Fruit fly (Drosophila melanogaster) S2 (cell line): ENCODE results near the gene dib.
A peak's percentile ranks its signal among the peaks of the same experiment; 100 is the strongest.

Experiments
- CG8478 ChIP-seq: fragments of >200 bp; optimal IDR thresholded peaks from 2 replicates; lab custom pipeline; 2018
- CTCF ChIP-seq, 2 experiments: fragments of >200 bp; optimal IDR thresholded peaks; 2 replicates each; lab custom pipeline; 2018

Gene dib

DNA sequence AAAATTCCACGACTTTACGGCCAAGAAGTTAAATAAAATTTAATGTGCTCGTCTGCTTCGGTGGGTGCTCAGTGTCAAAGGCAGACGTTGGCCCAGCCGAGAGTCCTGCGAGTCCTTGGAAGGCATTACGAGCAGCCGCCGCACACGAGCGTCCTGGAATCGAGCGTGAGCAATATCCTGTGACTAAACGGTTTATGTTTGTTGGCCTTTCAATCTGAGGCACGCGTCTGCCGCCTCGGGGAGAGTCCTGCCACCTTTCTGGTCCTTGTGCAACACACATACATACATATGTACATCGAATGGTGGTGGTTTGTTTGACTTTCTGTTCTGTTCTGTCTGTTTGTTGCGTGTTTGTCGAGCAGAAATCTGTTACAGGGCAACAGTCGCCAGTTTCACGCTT lies 21.4 kb downstream of the dib start:
- TF ChIP-seq CG8478 (lab: Kevin White, UChicago) = no peak
- TF ChIP-seq CTCF (optimal IDR thresholded peaks at IDR 0.05; lab: Kevin White, UChicago) = no peak

DNA sequence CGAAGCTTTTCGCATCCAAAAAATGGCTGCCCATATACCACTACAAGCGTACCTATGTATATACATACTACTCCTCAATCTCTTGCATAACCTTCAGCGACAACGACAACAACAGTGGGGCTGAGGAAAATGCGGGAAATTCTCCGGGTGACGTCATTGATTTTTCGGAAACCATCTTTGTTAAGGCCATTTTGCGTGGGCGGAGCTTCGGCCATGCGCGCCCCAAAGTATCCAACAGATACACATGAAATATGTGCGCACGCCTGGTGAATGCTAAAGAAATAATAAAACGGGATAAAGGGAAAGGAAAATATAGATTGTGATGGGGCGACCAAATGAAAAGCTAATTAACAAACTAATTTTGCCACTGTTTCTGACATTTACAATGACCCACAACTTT lies 23.8 kb downstream of the dib start:
- TF ChIP-seq CTCF (optimal IDR thresholded peaks at IDR 0.05; lab: Kevin White, UChicago) = no peak
- TF ChIP-seq CG8478 (lab: Kevin White, UChicago) = no peak

DNA sequence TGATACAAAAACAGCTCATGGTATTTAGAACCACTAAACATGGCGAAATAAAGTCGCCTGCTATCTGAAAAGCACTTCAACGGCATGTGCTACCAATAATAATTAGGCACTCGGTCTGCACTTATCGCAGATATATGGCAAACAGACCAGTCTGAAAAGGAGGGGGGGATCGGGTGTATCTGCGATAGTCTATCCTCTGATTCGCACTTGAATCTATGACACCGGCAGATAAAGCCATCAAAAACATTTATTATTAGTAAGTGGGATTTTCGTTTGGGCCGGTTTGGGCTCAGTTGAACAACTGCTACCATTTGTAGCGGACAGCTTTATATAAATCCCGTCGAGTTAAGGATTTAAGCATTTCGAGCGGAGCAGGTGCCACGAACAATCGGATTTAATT lies 25.2 kb downstream of the dib start, which contains the start of gene CG14989:
Gene CG14989 (plus strand): TSS at position 301 of the 400 bp plus-strand sequence.
- TF ChIP-seq CG8478 (lab: Kevin White, UChicago) = no peak
- TF ChIP-seq CTCF (optimal IDR thresholded peaks at IDR 0.05; lab: Kevin White, UChicago) = no peak

DNA sequence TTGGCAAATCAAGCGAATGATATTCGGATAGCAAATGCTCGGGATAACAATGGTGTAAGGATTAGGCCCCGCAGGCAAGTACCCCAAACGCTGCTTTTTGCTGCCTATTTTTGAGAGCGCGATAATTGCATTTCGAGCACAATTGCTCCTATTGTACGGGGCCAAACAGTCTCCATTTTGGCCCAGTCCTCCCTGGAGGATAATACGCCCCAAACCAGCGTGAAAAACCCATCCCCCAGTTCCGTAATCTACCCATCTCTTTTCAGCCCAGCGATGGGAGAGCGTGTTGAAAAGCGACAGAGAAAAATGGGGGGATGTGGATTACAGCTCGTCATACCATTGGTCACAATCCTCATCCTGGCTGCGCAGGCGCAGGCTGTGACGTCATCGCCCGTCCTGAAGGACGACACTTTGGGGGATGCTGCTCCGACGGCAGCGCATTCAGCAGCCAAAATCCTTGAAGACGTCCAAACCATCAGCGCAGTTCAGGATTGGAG lies 26.6 kb downstream of the dib start, which contains the start of gene Gad1:
Gene Gad1 (minus strand): TSS at position 51 of the 497 bp plus-strand sequence.
- no peak for TF ChIP-seq CTCF (optimal IDR thresholded peaks at IDR 0.05; lab: Kevin White, UChicago)
- no peak for TF ChIP-seq CG8478 (lab: Kevin White, UChicago)

DNA sequence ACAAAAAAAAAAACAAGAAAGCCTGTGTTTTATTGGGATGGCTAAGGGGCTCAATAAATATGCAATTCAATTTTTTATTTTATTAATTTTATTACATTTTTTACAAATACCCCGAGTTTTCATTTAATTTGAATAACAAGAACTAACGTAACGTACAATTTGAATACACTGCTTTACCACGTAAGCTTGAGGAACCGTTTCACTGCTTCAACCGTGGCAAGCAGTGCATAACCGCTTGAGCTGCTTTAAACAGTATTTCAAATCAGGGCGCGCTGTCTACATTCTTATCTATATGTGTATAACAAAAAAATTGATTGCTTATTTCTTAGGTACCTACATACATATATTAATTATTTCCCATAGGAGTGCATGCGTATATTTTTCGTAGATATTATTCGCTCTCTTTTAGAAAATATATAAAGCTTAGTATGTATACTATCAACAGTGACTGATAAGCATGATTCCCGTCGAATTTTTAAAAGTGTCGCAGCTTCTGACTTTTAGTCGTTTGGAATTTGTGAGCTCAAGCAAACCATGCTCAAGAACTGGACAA lies 30.7 kb downstream of the dib start, which contains the start of gene CG14990:
Gene CG14990 (plus strand): TSS at position 503 of the 553 bp plus-strand sequence.
- TF ChIP-seq CTCF (optimal IDR thresholded peaks at IDR 0.05; lab: Kevin White, UChicago) = peak in 1 of 2 experiments; percentile 44
- no peak for TF ChIP-seq CG8478 (lab: Kevin White, UChicago)

DNA sequence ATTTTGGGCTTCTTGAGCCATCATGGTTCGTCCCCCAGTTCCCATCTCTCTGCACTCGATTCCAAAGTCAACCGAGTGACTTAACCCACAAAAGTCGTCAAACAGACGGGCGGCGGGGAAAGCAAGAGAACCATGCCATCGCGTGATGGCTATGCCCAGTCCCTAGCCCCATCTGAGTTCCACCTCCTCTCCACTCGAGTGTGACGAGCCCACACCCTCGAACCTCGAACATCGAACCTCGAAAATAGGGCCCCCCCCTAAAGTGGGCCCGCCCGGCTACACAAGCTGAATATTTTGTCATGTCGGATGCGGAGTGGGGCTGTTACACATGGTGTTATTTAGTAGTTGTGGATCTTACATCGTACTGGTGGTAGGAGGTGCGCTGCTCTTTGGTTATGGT lies 34.5 kb downstream of the dib start:
- TF ChIP-seq CTCF (optimal IDR thresholded peaks at IDR 0.05; lab: Kevin White, UChicago) (no peak), CG8478 (lab: Kevin White, UChicago) (no peak)

DNA sequence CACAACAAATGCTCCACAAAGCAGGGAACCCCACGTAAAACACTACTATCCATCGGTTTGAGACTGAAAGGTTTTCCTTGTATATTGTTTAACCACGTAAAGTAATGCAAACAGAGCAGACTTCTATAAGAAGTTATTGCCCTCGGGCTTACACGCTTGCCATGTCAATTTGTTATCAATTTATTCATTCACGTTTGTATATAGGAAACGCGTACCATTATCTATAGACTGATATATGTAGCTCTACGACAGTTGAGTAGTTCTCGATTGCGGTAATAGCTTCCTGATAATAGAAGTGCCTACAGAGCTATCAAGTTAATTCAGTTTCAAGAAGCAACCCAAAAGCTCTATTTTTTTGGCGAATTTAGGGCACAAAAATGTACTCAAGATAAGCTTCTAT lies 37.1 kb downstream of the dib start:
- TF ChIP-seq CTCF (optimal IDR thresholded peaks at IDR 0.05; lab: Kevin White, UChicago) = no peak
- no peak for TF ChIP-seq CG8478 (lab: Kevin White, UChicago)

DNA sequence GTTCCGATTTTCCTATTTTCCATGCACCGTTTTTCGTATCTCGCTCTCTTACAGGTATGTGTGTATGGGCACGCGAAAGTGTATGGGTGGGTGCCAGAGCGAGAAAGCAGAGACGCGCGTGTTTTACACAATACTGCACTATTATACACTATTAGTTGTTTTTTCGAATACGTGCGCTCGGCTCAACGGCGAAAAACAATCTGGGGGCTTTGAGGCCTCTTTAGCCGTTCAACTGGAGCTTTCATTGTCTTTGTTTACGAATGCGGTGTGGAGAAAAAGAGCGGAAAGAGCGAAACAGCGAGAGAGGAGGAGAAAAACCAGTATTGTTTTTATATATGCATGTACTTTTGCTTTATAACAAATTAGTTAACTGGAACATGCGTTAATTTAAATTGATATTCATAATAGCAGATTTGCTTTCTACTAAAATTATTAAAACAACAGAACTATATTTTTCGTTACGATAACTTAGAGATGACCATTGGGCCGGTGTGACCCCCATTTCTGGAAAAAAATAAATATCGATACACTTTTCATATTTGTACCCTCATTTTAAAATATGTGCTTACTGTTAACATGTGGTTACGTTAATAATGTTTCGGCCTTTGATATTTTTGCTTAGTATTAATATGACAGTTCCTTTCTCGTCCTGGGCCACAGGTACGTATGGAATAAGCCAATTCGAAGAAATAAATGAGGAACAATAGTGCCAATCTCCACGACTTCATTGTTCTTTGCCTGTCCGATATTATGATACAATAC lies 40.6 kb downstream of the dib start, which contains the start of gene CG14995:
Gene CG14995 (minus strand): TSS at position 761 of the 762 bp plus-strand sequence.
- TF ChIP-seq CTCF (optimal IDR thresholded peaks at IDR 0.05; lab: Kevin White, UChicago) (no peak), CG8478 (lab: Kevin White, UChicago) (no peak)

DNA sequence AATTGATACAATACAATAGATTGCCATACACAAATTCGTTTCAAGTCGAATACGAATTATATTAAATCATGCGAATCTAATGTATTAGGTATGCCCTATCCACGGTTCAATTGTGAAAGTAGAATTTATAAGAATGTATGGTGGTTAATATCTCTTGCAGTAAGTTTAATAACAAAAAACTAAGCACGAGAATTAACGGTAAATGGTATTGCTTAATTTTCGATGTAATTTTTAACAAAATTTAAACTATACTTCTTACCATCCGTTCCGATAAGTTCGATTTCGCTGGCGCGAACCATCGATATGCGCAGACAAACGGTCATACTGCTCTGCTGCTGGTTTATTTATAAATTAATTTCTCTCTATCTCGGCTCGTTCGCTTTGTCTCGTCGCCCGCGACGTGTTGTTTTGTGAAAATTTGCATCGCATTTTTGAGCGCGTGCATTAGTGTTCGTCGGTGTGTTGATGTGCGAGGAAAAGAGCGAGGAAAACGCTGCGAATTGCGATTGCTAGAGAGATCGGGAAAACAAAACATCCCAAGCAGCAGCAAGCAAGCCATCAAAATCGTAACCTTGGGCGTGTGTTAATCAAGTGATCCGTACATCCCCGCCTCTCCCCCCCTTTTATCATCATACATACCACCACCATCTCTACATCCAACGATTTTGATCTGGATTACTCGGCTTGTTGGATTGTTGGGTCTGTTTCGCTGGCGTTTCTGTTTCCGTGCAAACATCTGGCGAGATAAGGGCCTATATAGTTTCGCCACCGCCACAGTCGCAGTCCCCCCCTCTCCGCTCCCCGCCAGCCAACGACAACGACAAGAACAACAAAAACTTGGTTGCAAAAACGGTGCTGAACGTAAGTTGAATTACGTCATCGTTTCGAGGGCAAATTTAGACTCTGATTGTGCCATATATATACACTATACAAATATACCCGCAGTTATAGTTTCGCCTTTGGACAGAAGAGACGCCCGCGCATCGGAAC lies 41.5 kb downstream of the dib start, which contains the start of gene Fit1:
Gene Fit1 (plus strand): TSS at position 307 of the 990 bp plus-strand sequence.
- TF ChIP-seq CTCF (optimal IDR thresholded peaks at IDR 0.05; lab: Kevin White, UChicago) = no peak
- TF ChIP-seq CG8478 (lab: Kevin White, UChicago) = no peak

DNA sequence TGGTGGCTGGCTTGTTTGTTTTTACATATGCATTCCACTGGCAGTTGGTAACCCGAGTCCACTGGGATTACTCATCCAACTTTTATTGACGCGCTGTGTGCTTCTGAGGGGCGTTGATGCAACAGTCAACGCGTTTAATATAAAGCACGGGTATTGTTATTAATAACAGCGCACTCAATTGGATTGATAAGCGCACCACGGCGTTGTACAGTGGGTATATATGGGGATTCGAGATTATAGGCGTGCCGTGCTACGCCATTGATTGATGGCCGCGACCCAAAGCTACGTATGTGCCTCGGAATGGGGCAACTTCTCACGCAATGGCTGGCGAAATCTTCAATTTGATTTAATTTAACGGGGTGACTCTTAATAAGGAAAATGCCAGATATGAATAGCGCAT lies 45.0 kb downstream of the dib start:
- TF ChIP-seq CG8478 (lab: Kevin White, UChicago) (no peak), CTCF (optimal IDR thresholded peaks at IDR 0.05; lab: Kevin White, UChicago) (no peak)

DNA sequence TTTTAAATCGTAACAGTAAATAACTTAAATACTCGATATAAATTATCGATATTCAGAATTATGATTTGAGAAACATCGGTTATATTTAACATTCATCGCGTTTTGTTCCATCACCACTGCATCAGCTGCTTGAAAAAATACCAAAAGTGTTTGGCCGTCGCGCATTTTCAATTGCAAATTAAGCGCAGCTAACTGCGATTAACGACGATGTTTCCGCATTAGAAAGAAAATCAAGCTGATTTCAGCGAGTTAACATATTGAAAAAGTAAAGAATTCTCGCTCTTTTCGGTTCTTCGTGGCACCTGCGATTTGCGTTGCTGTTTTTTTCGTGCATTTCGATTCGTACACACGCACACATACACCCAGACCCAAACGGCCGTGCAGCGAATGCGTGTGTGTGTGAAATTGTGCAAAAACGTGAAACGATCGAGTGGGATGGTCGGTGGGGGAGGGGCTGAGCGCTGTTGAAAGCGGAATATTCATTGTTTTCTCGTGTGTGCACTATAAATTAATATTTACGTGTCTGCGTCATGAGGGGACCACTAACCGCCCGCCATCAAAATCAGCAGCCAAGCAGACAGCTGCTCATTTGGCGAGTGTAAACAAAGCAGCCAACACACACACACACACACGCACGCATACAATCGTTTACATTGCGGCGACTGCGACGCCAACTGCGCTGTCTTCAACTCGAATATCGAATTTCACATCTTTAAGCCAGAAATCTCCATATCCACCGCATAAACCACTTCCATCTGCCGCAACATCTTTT lies 46.2 kb downstream of the dib start, which contains the start of gene Ack:
Gene Ack (plus strand): TSS at position 115 of the 772 bp plus-strand sequence.
- TF ChIP-seq CG8478 (lab: Kevin White, UChicago) = no peak
- no peak for TF ChIP-seq CTCF (optimal IDR thresholded peaks at IDR 0.05; lab: Kevin White, UChicago)

DNA sequence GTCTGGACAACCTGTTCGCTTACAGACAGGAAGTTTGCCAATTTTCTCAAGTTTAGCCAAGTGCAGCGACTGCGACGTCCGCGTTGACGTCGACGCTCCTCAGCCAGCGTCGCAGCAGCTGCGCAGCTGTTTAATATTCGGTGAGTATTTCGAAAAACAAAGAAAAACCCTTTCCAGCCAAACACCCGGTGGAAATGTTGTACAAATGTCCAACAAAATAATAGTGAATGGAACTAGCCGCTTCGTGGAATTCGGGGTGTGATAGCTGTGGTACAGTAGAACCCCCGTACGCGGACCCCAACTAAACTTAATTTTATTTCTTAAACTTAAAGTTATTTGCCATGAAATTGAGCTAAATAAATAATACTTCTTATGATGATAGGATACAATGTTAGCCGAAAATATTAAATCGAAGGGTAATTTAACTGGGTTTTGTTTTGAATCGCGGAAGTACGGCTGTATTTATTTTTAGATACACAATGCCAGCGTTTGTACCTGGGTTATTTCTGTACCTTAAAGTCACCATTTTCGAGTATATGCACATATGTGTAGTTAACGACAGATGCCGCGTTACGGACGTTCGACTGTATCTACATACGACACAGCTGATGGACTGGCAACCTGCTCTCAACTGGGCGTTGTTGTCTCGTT lies 46.9 kb downstream of the dib start:
- TF ChIP-seq CTCF (optimal IDR thresholded peaks at IDR 0.05; lab: Kevin White, UChicago) (no peak), CG8478 (lab: Kevin White, UChicago) (no peak)

DNA sequence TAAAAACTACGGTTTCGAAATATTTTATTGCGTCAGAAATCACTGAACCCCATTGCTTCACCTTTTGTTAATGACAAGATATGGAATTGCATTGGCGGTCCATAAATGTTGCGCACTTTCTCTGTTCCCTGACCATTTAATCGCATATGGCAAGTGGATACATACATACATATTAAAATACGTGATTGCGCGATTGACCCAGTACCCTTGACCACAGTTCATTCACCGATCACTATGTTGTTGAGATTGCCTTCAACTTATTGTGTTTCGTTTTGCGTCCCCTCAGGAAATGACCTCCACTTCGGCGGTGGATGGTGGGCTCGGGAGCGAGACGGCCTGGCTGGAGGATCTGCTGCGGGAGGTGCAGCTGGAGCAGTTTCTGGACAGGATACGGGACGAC lies 48.1 kb downstream of the dib start:
- TF ChIP-seq CTCF (optimal IDR thresholded peaks at IDR 0.05; lab: Kevin White, UChicago) (no peak), CG8478 (lab: Kevin White, UChicago) (no peak)
